Worm (Caenorhabditis elegans) whole organism, L4/young adult: ENCODE data around the gene srbc-36.

ENCODE experiments used
- W03F9.2 ChIP-seq: fragments of 150-350 bp; optimal IDR thresholded peaks from 2 replicates; lab custom pipeline; 2014; ENCODE audit warnings: missing biosample characterization, missing genetic modification characterization
- dao-5 ChIP-seq: sonication (generic microtip); optimal IDR thresholded peaks from 2 replicates; lab custom pipeline; 2016; ENCODE audit warnings: missing genotype, missing genetic modification characterization, moderate library complexity, missing compliant biosample characterization
- him-1 ChIP-seq: sonication (generic microtip); optimal IDR thresholded peaks from 2 replicates; lab custom pipeline; 2016; ENCODE audit warnings: missing genotype, missing genetic modification reagents, missing genetic modification characterization, missing compliant biosample characterization

- TF ChIP-seq dao-5 (tag; lab: Kevin White, UChicago) (no peak), W03F9.2 (tag; lab: Kevin White, UChicago) (no peak), him-1 (tag; lab: Kevin White, UChicago) (no peak)
These were observed 40.1 kb upstream of the srbc-36 start, which contains the start of gene srbc-66 for ce11 chrV:3530403-3530802.
